Worm (Caenorhabditis elegans) whole organism, L4 larva: ENCODE results near the gene coel-1.

Source experiments
- F44E2.7 ChIP-seq: fragments of 200-800 bp; sonication (Bioruptor generic); IDR thresholded peaks from 2 replicates; pipeline ENCODE4 v2.1.2; 2022; ENCODE audit warnings: missing genetic modification characterization, missing compliant biosample characterization
- ZK337.2 ChIP-seq: fragments of 200-800 bp; sonication (Bioruptor generic); IDR thresholded peaks from 2 replicates; pipeline ENCODE4 v1.3.6; 2022; ENCODE audit warnings: missing genetic modification reagents, missing genetic modification characterization, missing compliant biosample characterization
- ZK546.5 ChIP-seq, 2 experiments: sonication (generic microtip); optimal IDR thresholded peaks; 2 replicates each; lab custom pipeline; 2017; ENCODE audit warnings: missing biosample characterization in 2 of 2, missing genetic modification characterization in 2 of 2
- ceh-32 ChIP-seq: sonication (generic microtip); optimal IDR thresholded peaks from 2 replicates; lab custom pipeline; 2016; ENCODE audit warnings: mild to moderate bottlenecking, missing genetic modification characterization, missing compliant biosample characterization; ENCODE audit not compliant: poor library complexity
- ceh-62 ChIP-seq: sonication (generic microtip); optimal IDR thresholded peaks from 2 replicates; lab custom pipeline; 2017; ENCODE audit warnings: missing biosample characterization, missing genetic modification characterization
- cey-2 ChIP-seq: sonication (generic microtip); optimal IDR thresholded peaks from 3 replicates; lab custom pipeline; 2017; ENCODE audit warnings: missing genetic modification characterization, mild to moderate bottlenecking, missing compliant biosample characterization, antibody characterized with exemption, borderline replicate concordance; ENCODE audit not compliant: insufficient read depth
- daf-16 ChIP-seq, 3 experiments: sonication (generic microtip); optimal IDR thresholded peaks; 2 replicates each; lab custom pipeline; 2016 to 2017; ENCODE audit warnings: missing genetic modification characterization in 3 of 3, missing genetic modification reagents in 3 of 3, mild to moderate bottlenecking in 2 of 3, missing compliant biosample characterization in 2 of 3, missing biosample characterization in 1 of 3, moderate library complexity in 1 of 3
- dmd-6 ChIP-seq: fragments of 200-800 bp; sonication (Bioruptor generic); IDR thresholded peaks from 2 replicates; pipeline ENCODE4 v1.3.6; 2022; ENCODE audit warnings: missing genetic modification reagents, missing genetic modification characterization, missing compliant biosample characterization
- dmd-8 ChIP-seq: fragments of 200-800 bp; sonication (Bioruptor generic); IDR thresholded peaks from 2 replicates; pipeline ENCODE4 v1.3.6; 2022; ENCODE audit warnings: missing genetic modification characterization, missing compliant biosample characterization
- dpl-1 ChIP-seq: fragments of 150-350 bp; optimal IDR thresholded peaks from 2 replicates; lab custom pipeline; 2014; ENCODE audit warnings: missing biosample characterization, missing genetic modification reagents, missing genetic modification characterization
- dve-1 ChIP-seq: sonication (generic microtip); optimal IDR thresholded peaks from 2 replicates; lab custom pipeline; 2017; ENCODE audit warnings: antibody characterized with exemption, mild to moderate bottlenecking, missing genetic modification characterization, missing compliant biosample characterization; ENCODE audit not compliant: insufficient read depth
- egl-27 ChIP-seq: sonication (generic microtip); optimal IDR thresholded peaks from 3 replicates; lab custom pipeline; 2017; ENCODE audit warnings: missing biosample characterization, missing genetic modification reagents, missing genetic modification characterization
- hif-1 ChIP-seq, 2 experiments: sonication (generic microtip); optimal IDR thresholded peaks; 2 replicates each; lab custom pipeline; 2016 to 2017; ENCODE audit warnings: missing compliant biosample characterization in 2 of 2, missing genetic modification characterization in 2 of 2, missing genetic modification reagents in 2 of 2, missing genotype in 2 of 2, mild to moderate bottlenecking in 1 of 2
- hlh-11 ChIP-seq: fragments of 200-800 bp; sonication (Bioruptor generic); optimal IDR thresholded peaks from 2 replicates; lab custom pipeline; 2018; ENCODE audit warnings: mild to moderate bottlenecking, missing genetic modification characterization, missing compliant biosample characterization
- hlh-30 ChIP-seq: sonication (generic microtip); optimal IDR thresholded peaks from 2 replicates; lab custom pipeline; 2017; ENCODE audit warnings: antibody characterized with exemption, mild to moderate bottlenecking, missing genetic modification characterization, missing compliant biosample characterization; ENCODE audit not compliant: insufficient read depth
- hmg-1.1 ChIP-seq: fragments of 200-800 bp; sonication (Bioruptor generic); IDR thresholded peaks from 2 replicates; pipeline ENCODE4 v1.3.6; 2022; ENCODE audit warnings: missing genetic modification reagents, missing genetic modification characterization, missing compliant biosample characterization
- lsy-2 ChIP-seq, 2 experiments: fragments of 150-350 bp in 1 of 2; sonication (generic microtip) in 1 of 2; optimal IDR thresholded peaks; 2 replicates each; lab custom pipeline; 2014 to 2017; ENCODE audit warnings: missing biosample characterization in 2 of 2, missing genetic modification characterization in 2 of 2
- mep-1 ChIP-seq: fragments of 150-350 bp; sonication (generic microtip); optimal IDR thresholded peaks from 3 replicates; lab custom pipeline; 2014; ENCODE audit warnings: missing biosample characterization, missing genetic modification characterization
- mes-2 ChIP-seq: sonication (generic microtip); optimal IDR thresholded peaks from 2 replicates; lab custom pipeline; 2016; ENCODE audit warnings: missing genotype, mild to moderate bottlenecking, missing genetic modification characterization, missing compliant biosample characterization; ENCODE audit not compliant: poor library complexity, severe bottlenecking
- mxl-3 ChIP-seq: fragments of 200-800 bp; sonication (Bioruptor generic); optimal IDR thresholded peaks from 2 replicates; lab custom pipeline; 2018; ENCODE audit warnings: mild to moderate bottlenecking, missing genetic modification characterization, missing compliant biosample characterization
- nhr-102 ChIP-seq: sonication (generic microtip); optimal IDR thresholded peaks from 2 replicates; lab custom pipeline; 2016; ENCODE audit warnings: mild to moderate bottlenecking, missing genetic modification characterization, moderate library complexity, missing compliant biosample characterization
- nhr-11 ChIP-seq: fragments of 150-350 bp; optimal IDR thresholded peaks from 2 replicates; lab custom pipeline; 2014; ENCODE audit warnings: missing biosample characterization, missing genetic modification characterization
- nhr-111 ChIP-seq: fragments of 200-800 bp; sonication (Bioruptor generic); optimal IDR thresholded peaks from 2 replicates; lab custom pipeline; 2018; ENCODE audit warnings: mild to moderate bottlenecking, missing genetic modification characterization, missing compliant biosample characterization
- nhr-28 ChIP-seq: fragments of 150-350 bp; optimal IDR thresholded peaks from 2 replicates; lab custom pipeline; 2014; ENCODE audit warnings: missing biosample characterization, missing genetic modification characterization
- php-3 ChIP-seq: fragments of 200-800 bp; sonication (Bioruptor generic); IDR thresholded peaks from 2 replicates; pipeline ENCODE4 v1.3.6; 2022; ENCODE audit warnings: missing genetic modification reagents, missing genetic modification characterization, missing compliant biosample characterization
- pqm-1 ChIP-seq: sonication (generic microtip); optimal IDR thresholded peaks from 2 replicates; lab custom pipeline; 2017; ENCODE audit warnings: missing biosample characterization, missing genetic modification characterization
- rbr-2 ChIP-seq: sonication (generic microtip); optimal IDR thresholded peaks from 2 replicates; lab custom pipeline; 2016; ENCODE audit warnings: missing genotype, missing genetic modification characterization, missing compliant biosample characterization
- sdz-12 ChIP-seq: fragments of 200-800 bp; sonication (Bioruptor generic); optimal IDR thresholded peaks from 2 replicates; lab custom pipeline; 2018; ENCODE audit warnings: mild to moderate bottlenecking, missing genetic modification characterization, missing compliant biosample characterization
- skn-1 ChIP-seq: fragments of 150-350 bp; optimal IDR thresholded peaks from 2 replicates; lab custom pipeline; 2014; ENCODE audit warnings: missing biosample characterization, missing genetic modification characterization
- unc-130 ChIP-seq: sonication (generic microtip); optimal IDR thresholded peaks from 2 replicates; lab custom pipeline; 2016; ENCODE audit warnings: missing genetic modification reagents, missing genetic modification characterization, missing compliant biosample characterization
- unc-62 ChIP-seq, 3 experiments: fragments of 150-350 bp in 1 of 3; sonication (generic microtip); optimal IDR thresholded peaks in 2 of 3; peaks in 1 of 3; 1 replicate in 1 of 3; 2 replicates in 2 of 3; lab custom pipeline; 2014 to 2017; ENCODE audit warnings: missing biosample characterization in 3 of 3, missing genetic modification characterization in 3 of 3, missing genetic modification reagents in 3 of 3, missing genotype in 1 of 3
- zag-1 ChIP-seq: fragments of 150-350 bp; optimal IDR thresholded peaks from 2 replicates; lab custom pipeline; 2014; ENCODE audit warnings: missing biosample characterization, missing genetic modification characterization
- zfp-3 ChIP-seq: fragments of 200-800 bp; sonication (Bioruptor generic); conservative IDR thresholded peaks from 2 replicates; pipeline ENCODE4 v1.3.6; 2022; ENCODE audit warnings: missing genetic modification reagents, missing genetic modification characterization, missing compliant biosample characterization

coel-1 gene

DNA sequence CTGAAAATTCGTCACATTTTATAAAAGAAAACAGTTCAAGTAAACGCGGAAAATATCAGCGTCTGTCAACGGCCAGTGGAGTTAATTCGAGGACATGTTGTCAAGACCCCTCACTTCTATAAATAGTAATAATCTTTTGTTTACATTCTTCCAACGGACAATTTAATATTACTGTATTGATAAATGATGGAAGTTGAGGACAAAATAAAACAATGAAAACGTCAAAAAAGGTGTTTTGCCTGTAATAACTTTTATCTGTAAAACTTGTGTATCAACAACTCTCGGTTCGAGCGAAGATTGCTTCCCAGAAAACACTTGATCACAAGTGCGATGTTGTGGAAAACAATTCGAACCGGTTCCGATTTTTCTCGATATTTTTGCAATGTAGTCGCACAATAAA lies 17.0 kb upstream of the coel-1 start (continued):
- TF ChIP-seq nhr-111 (GFP tag; lab: Kevin White, UChicago) (no peak), dmd-6 (no peak), hlh-11 (tag; lab: Kevin White, UChicago) (peak; percentile 63), nhr-102 (tag; lab: Kevin White, UChicago) (peak; percentile 31), zag-1 (tag; lab: Kevin White, UChicago) (no peak), pqm-1 (tag; lab: Kevin White, UChicago) (no peak), F44E2.7 (GFP tag; lab: Robert Waterston, UW) (no peak), skn-1 (tag; lab: Kevin White, UChicago) (no peak), cey-2 (tag; lab: Kevin White, UChicago) (no peak), ceh-32 (tag; lab: Kevin White, UChicago) (no peak)

DNA sequence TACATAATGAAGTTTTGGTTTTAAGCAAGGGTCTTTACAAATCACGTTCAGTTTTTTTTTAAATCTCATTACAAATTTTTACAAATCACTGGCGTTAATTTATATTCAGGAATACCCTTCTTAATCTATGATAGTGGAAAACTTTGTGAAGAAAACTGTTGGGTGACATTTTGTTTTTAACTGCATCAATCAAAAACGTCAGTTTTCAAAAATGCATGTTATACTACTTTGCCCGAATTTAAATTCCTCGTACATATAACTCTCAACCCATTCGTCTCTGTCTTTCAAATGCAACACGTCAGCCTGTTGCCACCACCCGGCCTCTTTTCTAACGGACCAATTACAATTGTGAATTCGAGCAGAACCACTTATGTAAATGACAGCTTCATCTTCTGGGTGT lies 16.5 kb upstream of the coel-1 start, which contains the start of gene hlh-13:
hlh-13 (plus strand) TSS at position 301 of the 400 bp plus-strand sequence.
- TF ChIP-seq unc-62 (GFP tag; optimal IDR thresholded peaks at IDR 0.05 in 1 of 2; lab: Kevin White, UChicago) = peak in 1 of 2 experiments; percentile 68
- no peak for TF ChIP-seq unc-62 (tag; optimal IDR thresholded peaks at IDR 0.05; lab: Kevin White, UChicago)
- no peak for TF ChIP-seq rbr-2 (tag; lab: Kevin White, UChicago)
- TF ChIP-seq, all 104 proteins: peak for 1

DNA sequence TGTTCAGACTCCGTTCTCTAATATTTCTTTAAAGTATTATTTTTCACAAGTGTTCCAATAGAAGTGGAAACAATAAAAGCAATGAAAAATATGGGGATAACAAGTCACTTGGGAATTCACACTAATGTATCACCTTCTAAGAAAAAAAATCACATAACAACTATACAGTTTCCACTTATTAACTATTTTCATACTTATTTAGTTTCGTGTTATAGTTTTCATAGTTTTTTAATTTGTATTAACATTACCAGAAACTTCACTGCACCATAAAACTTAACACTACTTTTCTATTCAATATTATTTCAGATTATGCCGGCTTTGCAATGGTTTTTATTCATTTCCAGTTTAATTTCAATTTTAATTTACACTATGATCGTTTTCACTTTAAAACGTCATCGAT lies 13.4 kb upstream of the coel-1 start, which contains the start of gene srv-5:
srv-5 (plus strand) TSS at position 301 of the 400 bp plus-strand sequence.
- TF ChIP-seq mes-2 (tag; lab: Kevin White, UChicago) = no peak
- no peak for TF ChIP-seq php-3
- TF ChIP-seq unc-130 (GFP tag; lab: Kevin White, UChicago) = no peak
- TF ChIP-seq ZK546.5 (tag; optimal IDR thresholded peaks at IDR 0.05; lab: Kevin White, UChicago) = no peak
- TF ChIP-seq ZK337.2 (GFP tag; lab: Robert Waterston, UW) = no peak
- no peak for TF ChIP-seq dmd-6
- TF ChIP-seq egl-27 (tag; lab: Kevin White, UChicago) = no peak
- TF ChIP-seq zfp-3 (GFP tag; lab: Robert Waterston, UW) = no peak

DNA sequence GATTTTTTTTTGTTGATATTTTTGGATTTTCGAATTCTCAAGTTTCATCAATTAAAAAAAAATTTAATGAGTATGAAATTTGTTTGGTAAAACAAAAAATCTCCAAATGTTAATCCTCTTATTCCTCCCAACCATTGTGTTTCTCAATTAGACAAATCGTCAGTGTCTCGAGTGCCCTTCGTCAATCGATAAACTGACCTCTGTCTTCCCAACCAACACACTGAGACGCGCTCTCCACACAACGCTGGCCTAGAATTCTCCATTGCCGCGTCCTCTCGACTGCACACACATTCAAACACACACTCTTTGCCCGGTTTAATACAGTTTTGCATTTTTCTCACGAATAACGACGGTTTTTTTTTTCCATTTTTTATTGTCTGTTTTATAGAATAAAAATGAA lies 10.7 kb upstream of the coel-1 start, which contains the start of gene taf-11.1:
taf-11.1 (plus strand) TSS at position 389 of the 400 bp plus-strand sequence.
- TF ChIP-seq mep-1 (tag; lab: Kevin White, UChicago) (peak; percentile 57), F44E2.7 (GFP tag; lab: Robert Waterston, UW) (no peak), nhr-102 (tag; lab: Kevin White, UChicago) (no peak), mxl-3 (peak; percentile 55), nhr-11 (tag; lab: Kevin White, UChicago) (no peak), cey-2 (tag; lab: Kevin White, UChicago) (no peak), sdz-12 (GFP tag; lab: Kevin White, UChicago) (no peak), lsy-2 (tag; optimal IDR thresholded peaks at IDR 0.05; lab: Kevin White, UChicago) (peak in 1 of 2 experiments; percentile 28), dve-1 (peak; percentile 16), hmg-1.1 (GFP tag; lab: Robert Waterston, UW) (peak; percentile 47; the same call in 1 of the 2 replicates), mes-2 (tag; lab: Kevin White, UChicago) (peak; percentile 79), dpl-1 (GFP tag; lab: Kevin White, UChicago) (peak; percentile 2), hlh-30 (tag; lab: Kevin White, UChicago) (peak; percentile 43), hif-1 (tag; optimal IDR thresholded peaks at IDR 0.05; lab: Kevin White, UChicago) (peak in 1 of 2 experiments; percentile 22), dmd-8 (no peak), ceh-62 (no peak), daf-16 (GFP tag; optimal IDR thresholded peaks at IDR 0.05; lab: Kevin White, UChicago) (no peak), daf-16 (tag; optimal IDR thresholded peaks at IDR 0.05; lab: Kevin White, UChicago) (peak; percentile 48), nhr-28 (tag; lab: Kevin White, UChicago) (peak; percentile 64)
- TF ChIP-seq, all 104 proteins: peak for 11
